Worm (Caenorhabditis elegans): Measurements from ENCODE around the gene srbc-31.

ce11 chrV:3468436-3468835, 9.0 kb downstream of the srbc-31 start, which contains the start of gene gst-33:
- TF ChIP-seq hlh-30 (tag; optimal IDR thresholded peaks at IDR 0.05; ENCODE audit: insufficient read depth) (no peak), ceh-31 (tag; optimal IDR thresholded peaks at IDR 0.05) (no peak), pha-2 (tag; optimal IDR thresholded peaks at IDR 0.05) (no peak), ceh-22 (tag; optimal IDR thresholded peaks at IDR 0.05) (no peak), sox-2 (GFP tag; IDR thresholded peaks at IDR 0.05) (no peak), nhr-232 (tag; optimal IDR thresholded peaks at IDR 0.05) (no peak), ttx-3 (tag; optimal IDR thresholded peaks at IDR 0.05) (no peak), nfya-1 (tag; optimal IDR thresholded peaks at IDR 0.05) (no peak), ets-4 (tag; optimal IDR thresholded peaks at IDR 0.05) (no peak), ceh-18 (tag; optimal IDR thresholded peaks at IDR 0.05) (no peak)
